Fruit fly (Drosophila melanogaster): ENCODE measurements around the gene Ufsp2.

Ufsp2 gene

DNA sequence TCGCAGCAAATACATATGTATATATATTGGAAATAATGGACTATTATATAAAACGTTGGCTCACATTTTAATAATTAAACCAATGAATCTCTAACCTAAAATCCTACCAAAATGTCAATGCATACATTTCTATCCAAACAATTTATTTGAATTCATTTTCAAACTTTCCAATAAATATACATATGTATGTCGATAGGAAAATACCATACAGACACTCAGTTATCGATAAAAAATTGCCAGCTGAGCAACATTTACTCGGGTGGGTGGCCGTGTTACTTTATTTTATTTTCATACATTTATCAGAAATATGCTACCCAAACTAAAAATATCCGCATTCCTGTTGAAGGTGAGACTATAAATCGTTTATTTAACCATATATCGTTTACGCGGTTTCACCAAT is at the start of gene Ufsp2:
TSS of gene Ufsp2 (plus strand) at position 214 of the 400 bp plus-strand sequence.
- TF ChIP-seq CG8478 (optimal IDR thresholded peaks at IDR 0.05) (no peak), CTCF (optimal IDR thresholded peaks at IDR 0.05) (no peak)

DNA sequence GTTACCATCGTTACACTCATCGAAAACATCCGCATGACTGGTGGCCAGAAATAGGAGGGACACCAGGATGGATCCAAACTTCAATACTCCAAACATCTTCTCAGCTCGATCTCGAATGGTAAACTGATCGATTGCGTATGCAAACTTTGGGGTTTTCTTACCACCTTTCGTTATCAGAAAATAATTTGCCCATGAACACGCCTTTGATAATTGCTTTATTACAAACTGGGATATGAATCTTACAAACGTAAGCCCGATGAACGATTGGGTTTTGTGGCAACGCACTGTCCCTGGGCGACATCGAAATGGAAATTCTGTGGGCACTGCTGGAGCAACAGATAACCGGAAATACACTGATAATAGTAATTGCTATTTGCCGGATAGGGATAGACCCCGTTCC is 49.7 kb upstream of the Ufsp2 start, which contains the start of gene CG33985:
TSS of gene CG33985 (minus strand) at position 101 of the 400 bp plus-strand sequence.
- no peak for TF ChIP-seq CTCF (optimal IDR thresholded peaks at IDR 0.05)
- TF ChIP-seq CG8478 (optimal IDR thresholded peaks at IDR 0.05), result no peak

DNA sequence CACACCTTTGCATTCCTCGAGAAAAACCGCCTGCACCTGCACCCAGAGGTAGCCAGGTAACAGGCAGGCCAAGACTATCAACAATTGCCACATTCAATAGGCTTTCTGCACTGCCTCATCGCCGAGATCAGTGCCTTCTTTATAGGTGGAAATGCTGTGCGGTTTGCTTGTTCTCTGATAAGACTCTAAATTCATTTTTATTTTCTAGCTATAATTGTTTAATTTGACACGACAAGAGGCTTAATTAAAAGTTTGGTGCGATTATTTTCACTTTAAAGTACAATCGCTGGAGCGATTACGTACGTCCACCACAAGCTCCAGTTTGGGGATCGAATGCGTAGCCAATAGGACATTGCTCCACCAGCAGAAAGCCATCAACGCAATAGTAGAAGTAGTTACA is 49.0 kb upstream of the Ufsp2 start, which contains the start of gene CG42729:
TSS of gene CG42729 (minus strand) at position 101 of the 400 bp plus-strand sequence.
- TF ChIP-seq CTCF (optimal IDR thresholded peaks at IDR 0.05) (no peak), CG8478 (optimal IDR thresholded peaks at IDR 0.05) (no peak)

DNA sequence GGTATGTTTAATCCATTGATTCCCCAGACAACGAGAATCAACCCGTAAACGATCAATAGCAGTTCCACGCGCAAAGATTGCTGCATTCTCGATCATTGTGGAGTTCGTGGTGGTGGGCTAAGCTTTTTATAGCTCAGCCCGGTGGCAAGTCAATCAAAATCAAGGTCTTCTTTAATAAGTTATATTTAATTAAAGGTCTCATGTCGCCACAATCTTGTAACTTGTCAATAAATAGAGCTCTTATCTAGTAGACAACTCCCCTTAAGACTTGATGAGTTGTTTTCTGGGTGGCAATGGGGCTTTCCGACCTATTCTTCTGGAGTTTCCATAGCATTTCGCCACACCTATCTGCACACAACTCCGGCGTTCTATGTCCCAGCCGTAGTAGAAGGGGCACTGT is 48.3 kb upstream of the Ufsp2 start, which contains the start of gene CG42728:
TSS of gene CG42728 (minus strand) at position 101 of the 400 bp plus-strand sequence.
- TF ChIP-seq CTCF (optimal IDR thresholded peaks at IDR 0.05) (no peak), CG8478 (optimal IDR thresholded peaks at IDR 0.05) (no peak)

DNA sequence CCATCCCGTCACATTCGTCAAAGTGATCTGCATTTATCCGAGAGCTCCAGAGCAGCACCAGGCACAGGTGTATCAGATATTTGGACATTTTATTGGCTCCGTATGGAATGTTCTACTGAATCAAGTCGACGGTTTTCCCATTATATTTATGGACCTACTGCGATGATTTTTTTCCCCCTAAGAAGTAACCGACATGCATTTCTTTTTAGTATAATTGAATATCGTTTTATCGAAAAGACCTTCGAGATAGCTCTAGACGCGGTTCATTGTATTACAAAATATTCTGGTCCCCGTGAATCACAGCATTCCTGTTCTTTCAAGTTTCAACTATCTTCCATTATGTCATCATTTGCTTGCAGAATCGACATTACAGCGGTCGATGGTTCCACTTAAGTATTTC is 47.2 kb upstream of the Ufsp2 start, which contains the start of gene obst-H:
TSS of gene obst-H (minus strand) at position 101 of the 400 bp plus-strand sequence.
- TF ChIP-seq CTCF (optimal IDR thresholded peaks at IDR 0.05) (no peak), CG8478 (optimal IDR thresholded peaks at IDR 0.05) (no peak)

DNA sequence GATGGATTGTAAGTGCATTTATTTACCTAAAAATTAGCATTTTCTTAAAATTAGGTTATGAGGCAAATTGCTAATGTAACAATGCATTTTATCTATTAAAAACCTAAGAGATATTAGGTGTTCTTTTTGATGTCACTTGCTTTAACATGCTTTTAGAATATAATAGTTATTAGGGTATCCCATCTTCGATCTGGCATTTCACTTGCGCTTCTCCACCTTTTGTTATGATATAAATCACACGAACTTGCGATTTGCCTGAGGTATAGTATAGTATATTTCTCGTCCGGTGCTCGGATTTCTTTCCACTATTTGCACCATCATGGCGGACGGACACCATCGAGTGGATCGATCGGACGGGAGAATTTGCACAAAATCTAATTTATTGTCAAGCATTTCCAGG is 46.3 kb upstream of the Ufsp2 start:
- no peak for TF ChIP-seq CTCF (optimal IDR thresholded peaks at IDR 0.05)
- no peak for TF ChIP-seq CG8478 (optimal IDR thresholded peaks at IDR 0.05)

DNA sequence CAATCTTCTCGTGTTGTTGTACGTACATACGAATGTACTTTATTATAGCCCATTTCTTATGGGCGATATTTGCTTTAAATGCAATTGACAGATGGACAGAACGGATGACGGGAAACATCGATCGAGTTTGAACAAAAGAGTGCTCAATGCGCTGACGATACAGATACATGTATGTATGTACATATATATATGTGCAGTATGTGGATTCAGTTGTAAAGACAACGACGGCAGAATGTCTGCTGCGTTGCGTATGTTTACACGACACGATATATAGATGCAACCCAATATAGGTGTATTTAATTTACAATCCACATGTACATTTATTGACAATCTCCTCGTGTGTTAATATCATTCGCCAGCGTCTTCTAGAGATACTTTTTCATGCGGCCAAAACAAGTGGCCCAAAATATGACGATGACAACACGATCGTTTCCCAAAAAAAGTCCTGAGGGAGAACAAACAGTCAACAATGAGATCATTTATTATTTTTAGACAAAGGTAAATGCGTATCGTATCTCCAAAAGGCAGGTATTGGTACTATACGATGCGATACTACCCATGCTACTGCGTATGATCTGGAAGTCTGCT is 45.6 kb upstream of the Ufsp2 start:
- TF ChIP-seq CG8478 (optimal IDR thresholded peaks at IDR 0.05), result no peak
- TF ChIP-seq CTCF (optimal IDR thresholded peaks at IDR 0.05), result no peak

DNA sequence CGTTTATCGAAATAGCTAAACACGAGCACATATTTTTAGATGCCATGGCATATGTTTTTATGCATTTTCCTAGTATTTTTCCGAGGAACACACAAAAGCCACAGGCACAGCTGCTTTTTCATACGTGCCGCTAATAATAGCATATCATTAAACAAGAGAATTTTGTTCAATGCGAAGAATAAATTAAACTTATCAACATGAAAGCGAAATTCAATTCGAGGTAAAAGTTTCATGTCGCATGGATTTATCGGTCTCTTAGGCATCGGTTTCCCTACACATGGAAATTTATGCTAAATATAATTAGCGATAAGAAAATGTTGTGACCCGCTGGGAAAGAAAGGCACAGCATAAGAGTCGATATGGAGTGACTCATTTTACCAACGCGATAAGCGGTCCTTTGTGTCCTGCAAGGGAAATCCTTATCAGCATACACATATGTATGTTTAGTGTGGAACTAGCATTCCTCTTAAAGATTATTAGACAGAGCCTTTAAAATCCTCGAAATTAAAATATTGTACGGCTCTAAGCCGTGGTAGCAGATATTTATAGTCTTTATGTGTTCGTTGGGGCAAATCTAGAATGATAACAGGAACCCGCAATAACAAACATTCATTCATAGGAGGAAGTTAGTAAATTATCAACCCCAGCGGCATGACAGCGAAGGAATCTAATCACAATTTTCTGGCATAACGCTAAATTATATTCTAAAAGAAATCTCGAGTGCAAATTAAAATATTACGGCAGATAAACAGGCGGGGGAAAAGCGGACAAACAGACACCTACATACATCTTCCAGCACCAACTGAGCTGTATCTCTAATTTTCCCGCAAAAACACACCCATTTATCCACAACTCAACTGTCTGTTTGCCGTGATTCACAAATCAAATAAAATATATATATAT is 44.7 kb upstream of the Ufsp2 start, which contains the start of gene CG43248:
TSS of gene CG43248 (minus strand) at position 51 of the 903 bp plus-strand sequence.
- TF ChIP-seq CG8478 (optimal IDR thresholded peaks at IDR 0.05), result no peak
- no peak for TF ChIP-seq CTCF (optimal IDR thresholded peaks at IDR 0.05)

DNA sequence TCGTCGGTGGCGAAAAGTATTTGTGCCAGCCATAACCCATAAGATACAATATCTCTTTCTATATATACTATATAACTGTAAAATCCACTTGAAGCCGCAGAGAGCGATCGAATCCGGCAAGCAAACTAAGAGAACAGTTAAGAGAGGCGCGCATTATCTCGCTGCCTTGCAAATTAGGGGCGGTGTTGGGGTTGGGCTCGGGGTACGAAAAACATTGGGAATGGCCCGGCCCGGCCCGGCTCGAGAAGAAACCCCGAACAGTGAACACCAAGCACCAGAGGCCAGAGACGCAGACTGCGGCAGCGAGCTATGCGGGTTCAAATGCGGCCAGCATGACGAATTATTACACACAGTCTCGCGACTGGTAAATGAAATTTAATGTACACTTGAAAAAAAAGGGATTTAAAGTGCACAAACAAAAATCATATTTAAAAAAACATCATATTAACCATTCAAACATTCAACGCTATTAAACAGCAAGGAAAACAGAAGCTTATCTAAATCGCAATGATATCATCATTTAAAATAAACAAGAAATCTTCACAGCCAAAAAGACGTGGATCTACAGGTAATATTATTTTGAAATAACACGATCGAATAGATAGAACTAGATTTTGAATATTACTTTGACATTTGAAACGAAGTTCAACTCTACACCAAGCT is 43.9 kb upstream of the Ufsp2 start:
- TF ChIP-seq CTCF (optimal IDR thresholded peaks at IDR 0.05) (no peak), CG8478 (optimal IDR thresholded peaks at IDR 0.05) (no peak)

DNA sequence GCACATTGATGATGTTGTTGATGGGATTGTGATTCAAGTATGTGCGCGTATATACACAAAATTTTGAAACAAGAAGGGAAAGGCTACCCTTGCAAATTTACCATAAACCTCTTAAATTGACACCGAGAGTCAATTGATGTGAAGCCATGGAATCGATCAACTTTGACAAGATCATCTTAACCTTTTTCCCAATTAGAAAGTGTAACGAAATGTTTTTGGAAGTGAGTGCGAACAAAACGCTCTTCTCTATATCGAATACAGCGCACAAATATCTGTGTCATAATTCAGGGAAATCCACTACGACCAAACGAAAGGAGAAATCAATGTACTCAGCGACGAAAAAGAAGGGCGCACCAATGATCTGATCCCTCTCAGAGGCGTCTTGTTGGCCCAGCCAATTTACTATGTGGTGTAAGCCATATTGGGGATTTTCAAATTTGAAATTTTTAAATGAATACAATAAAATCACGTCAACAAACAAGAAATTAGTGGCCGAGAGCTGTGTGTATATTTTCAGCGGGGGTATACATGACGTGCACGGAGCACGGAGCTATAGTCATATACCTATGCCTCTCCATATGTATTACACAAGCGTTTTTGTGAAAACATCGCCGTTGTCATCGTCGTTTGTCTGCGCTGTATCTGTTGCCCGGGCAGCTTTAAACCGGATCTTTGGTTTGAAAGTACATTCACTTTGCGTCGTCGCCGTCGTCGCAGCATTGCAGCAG is 42.8 kb upstream of the Ufsp2 start:
- TF ChIP-seq CTCF (optimal IDR thresholded peaks at IDR 0.05) (no peak), CG8478 (optimal IDR thresholded peaks at IDR 0.05) (no peak)

DNA sequence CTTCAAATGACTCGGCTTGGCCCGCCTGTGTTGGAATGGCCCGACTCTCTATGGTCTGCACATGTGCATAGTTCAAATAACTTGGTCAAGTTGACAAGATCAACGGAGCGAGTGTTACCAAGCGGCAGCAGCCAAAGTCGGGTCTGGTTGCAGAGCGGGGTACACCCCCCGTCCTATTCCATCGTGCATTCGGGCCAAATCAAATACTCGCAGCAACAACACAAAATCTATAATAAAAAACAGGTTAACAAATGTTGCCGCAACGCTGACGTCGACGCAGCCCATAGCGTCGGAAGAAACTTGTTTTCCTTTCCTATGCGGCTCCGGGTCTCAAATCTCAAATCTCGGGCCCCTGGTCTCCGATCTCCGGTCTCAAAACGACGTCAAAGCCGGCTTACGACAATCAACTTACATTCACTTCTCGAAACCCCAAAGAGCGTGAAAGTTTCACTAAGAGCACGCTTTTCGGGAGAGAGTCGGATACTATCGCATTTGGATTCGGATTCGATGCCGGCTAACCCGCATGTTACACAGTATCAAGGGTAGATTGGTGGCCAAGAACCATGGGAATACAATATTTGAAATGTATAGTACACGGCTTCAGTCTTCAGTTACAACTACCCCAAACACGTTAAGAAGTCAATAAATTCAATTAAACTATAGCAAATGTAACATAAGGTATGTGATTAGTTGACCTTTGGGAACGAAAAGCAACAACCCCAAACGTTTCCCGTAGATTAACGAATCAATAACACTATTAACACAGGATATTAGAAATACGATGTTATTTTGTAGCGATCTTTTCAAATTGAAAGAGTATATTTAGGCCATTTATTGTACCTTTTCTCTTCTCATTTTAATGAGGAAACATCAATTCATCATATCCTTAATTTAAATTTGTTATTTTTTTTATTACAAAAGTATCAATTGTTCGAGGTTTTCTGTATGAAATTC is 41.8 kb upstream of the Ufsp2 start:
- TF ChIP-seq CG8478 (optimal IDR thresholded peaks at IDR 0.05) (no peak), CTCF (optimal IDR thresholded peaks at IDR 0.05) (no peak)

DNA sequence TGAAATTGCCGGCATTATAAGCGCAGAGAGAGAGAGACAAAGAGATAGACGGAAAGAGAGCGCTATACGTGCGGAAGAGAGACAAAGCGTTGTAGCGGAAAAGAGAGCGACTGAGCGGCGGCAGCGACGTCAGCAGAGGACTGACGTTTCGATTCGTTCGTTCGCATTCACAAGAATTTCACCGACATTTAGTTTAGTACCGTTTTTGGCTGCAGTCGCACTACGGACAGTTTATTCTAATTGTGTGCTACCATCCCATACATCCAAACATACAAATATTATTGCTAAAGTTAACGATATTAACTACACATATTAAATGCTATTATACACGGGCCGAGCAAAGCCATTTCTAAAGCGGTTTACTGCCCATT is 41.2 kb upstream of the Ufsp2 start, which contains the start of gene CrebA:
TSS of gene CrebA (plus strand) at position 168 of the 371 bp plus-strand sequence.
- no peak for TF ChIP-seq CG8478 (optimal IDR thresholded peaks at IDR 0.05)

DNA sequence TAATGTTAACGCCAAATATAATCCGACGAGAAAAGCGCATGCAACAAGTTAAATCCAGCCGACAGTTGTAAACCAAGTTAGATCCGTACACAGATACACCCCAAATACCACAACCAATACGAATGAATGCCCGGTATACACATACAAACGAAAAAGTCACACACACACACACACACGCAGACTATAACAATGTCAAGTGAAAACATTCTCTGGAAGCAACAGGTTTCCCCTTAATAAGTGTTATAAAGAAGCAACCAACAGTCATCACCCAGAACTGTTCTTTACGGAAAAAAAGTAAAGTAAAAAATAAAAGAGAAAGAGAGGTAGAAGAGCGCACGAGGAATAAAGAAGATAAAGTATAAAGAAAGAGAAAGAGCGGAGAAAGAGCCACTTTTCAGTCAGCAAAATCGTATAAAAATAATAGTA is 40.6 kb upstream of the Ufsp2 start:
- TF ChIP-seq CG8478 (optimal IDR thresholded peaks at IDR 0.05) (no peak), CTCF (optimal IDR thresholded peaks at IDR 0.05) (no peak)

Data from S2 (cell line).